Worm (Caenorhabditis elegans) whole organism, mixed stage, embryonic: ENCODE data around the gene F25E2.2.
A peak's percentile ranks its signal among the peaks of the same experiment; 100 is the strongest.

Experiments used
- blmp-1 ChIP-seq: fragments of 150-350 bp; optimal IDR thresholded peaks from 2 replicates; lab custom pipeline; 2014; ENCODE audit warnings: missing biosample characterization, missing genetic modification characterization
- nhr-237 ChIP-seq: fragments of 150-350 bp; optimal IDR thresholded peaks from 2 replicates; lab custom pipeline; 2014; ENCODE audit warnings: missing biosample characterization, missing genetic modification characterization

DNA sequence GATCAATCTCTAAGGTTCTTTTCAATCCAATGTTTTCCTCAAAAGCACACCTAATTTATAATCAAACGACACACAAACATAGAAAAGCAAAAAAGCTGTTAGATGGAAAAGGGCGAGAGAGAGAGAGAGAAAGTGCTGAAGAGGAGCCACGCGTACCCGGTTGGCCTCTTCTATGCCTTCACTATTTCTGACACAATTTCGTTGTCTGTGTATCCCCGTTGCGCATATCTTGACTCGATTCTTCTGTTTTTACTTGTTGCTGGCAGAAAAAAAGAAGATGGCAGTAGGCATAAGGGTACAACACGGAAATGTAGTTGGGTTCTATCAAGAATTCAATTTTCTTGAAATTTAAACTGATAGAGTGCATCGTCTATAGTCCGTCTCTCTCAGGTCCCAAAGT is 16.9 kb upstream of the F25E2.2 start:
- TF ChIP-seq nhr-237 (tag; lab: Kevin White, UChicago) (peak; percentile 41), blmp-1 (tag; lab: Kevin White, UChicago) (no peak)
